Worm (Caenorhabditis elegans): ENCODE measurements around the gene Y25C1A.14.

Gene Y25C1A.14

ce11 chrII:3067447-3067846 is 29.3 kb downstream of the Y25C1A.14 start:
- TF ChIP-seq nhr-77 (tag; optimal IDR thresholded peaks at IDR 0.05) = no peak
- TF ChIP-seq skn-1 (tag; optimal IDR thresholded peaks at IDR 0.05) = no peak
- TF ChIP-seq ZK546.5 (tag; optimal IDR thresholded peaks at IDR 0.05) = no peak

- TF ChIP-seq unc-39 (tag; optimal IDR thresholded peaks at IDR 0.05) = no peak
- no peak for TF ChIP-seq ztf-11 (tag; optimal IDR thresholded peaks at IDR 0.05)
- TF ChIP-seq alr-1 (tag; optimal IDR thresholded peaks at IDR 0.05) = no peak
- no peak for TF ChIP-seq blmp-1 (tag; optimal IDR thresholded peaks at IDR 0.05; ENCODE audit: insufficient read depth)
- TF ChIP-seq fos-1 (tag; optimal IDR thresholded peaks at IDR 0.05) = no peak
- no peak for TF ChIP-seq C34F6.9 (tag; optimal IDR thresholded peaks at IDR 0.05)
- TF ChIP-seq mab-5 (tag; optimal IDR thresholded peaks at IDR 0.05) = no peak
- no peak for TF ChIP-seq nhr-77 (tag; optimal IDR thresholded peaks at IDR 0.05)
- TF ChIP-seq nhr-10 (tag; optimal IDR thresholded peaks at IDR 0.05) = no peak
- TF ChIP-seq elt-1 (tag; optimal IDR thresholded peaks at IDR 0.05) = no peak
- TF ChIP-seq skn-1 (tag; optimal IDR thresholded peaks at IDR 0.05) = no peak
- no peak for TF ChIP-seq nhr-129 (tag; optimal IDR thresholded peaks at IDR 0.05)
- TF ChIP-seq nhr-21 (tag; optimal IDR thresholded peaks at IDR 0.05) = no peak
- no peak for TF ChIP-seq sma-9 (GFP tag; optimal IDR thresholded peaks at IDR 0.05)
- TF ChIP-seq sma-9 (tag; optimal IDR thresholded peaks at IDR 0.05) = no peak
- TF ChIP-seq dmd-4 (tag; optimal IDR thresholded peaks at IDR 0.05) = no peak
These were observed 30.4 kb downstream of the Y25C1A.14 start for ce11 chrII:3066401-3066800.

ce11 chrII:3065086-3065485 is 31.7 kb downstream of the Y25C1A.14 start:
- no peak for TF ChIP-seq elt-1 (tag; optimal IDR thresholded peaks at IDR 0.05)
- TF ChIP-seq nhr-21 (tag; optimal IDR thresholded peaks at IDR 0.05) = no peak
- TF ChIP-seq ZK546.5 (tag; optimal IDR thresholded peaks at IDR 0.05) = no peak
- TF ChIP-seq alr-1 (tag; optimal IDR thresholded peaks at IDR 0.05) = no peak
- TF ChIP-seq fos-1 (tag; optimal IDR thresholded peaks at IDR 0.05) = no peak
- no peak for TF ChIP-seq unc-62 (GFP tag; optimal IDR thresholded peaks at IDR 0.05)
- TF ChIP-seq unc-55 (GFP tag; optimal IDR thresholded peaks at IDR 0.05) = no peak
- TF ChIP-seq zag-1 (tag; optimal IDR thresholded peaks at IDR 0.05) = no peak
- no peak for TF ChIP-seq ztf-4 (tag; optimal IDR thresholded peaks at IDR 0.05)
- no peak for TF ChIP-seq aly-2 (tag; optimal IDR thresholded peaks at IDR 0.05)
- no peak for TF ChIP-seq C34F6.9 (tag; optimal IDR thresholded peaks at IDR 0.05)
- no peak for TF ChIP-seq nhr-11 (tag; optimal IDR thresholded peaks at IDR 0.05)
- TF ChIP-seq ztf-1 (GFP tag; conservative IDR thresholded peaks at IDR 0.05) = no peak
- TF ChIP-seq mdl-1 (tag; optimal IDR thresholded peaks at IDR 0.05) = no peak
- TF ChIP-seq unc-39 (tag; optimal IDR thresholded peaks at IDR 0.05) = no peak

ce11 chrII:3064631-3065030 is 32.1 kb downstream of the Y25C1A.14 start:
- no peak for TF ChIP-seq lsy-2 (tag; optimal IDR thresholded peaks at IDR 0.05)
- TF ChIP-seq fos-1 (tag; optimal IDR thresholded peaks at IDR 0.05) = no peak
- no peak for TF ChIP-seq ztf-1 (GFP tag; conservative IDR thresholded peaks at IDR 0.05)

- TF ChIP-seq alr-1 (tag; optimal IDR thresholded peaks at IDR 0.05) (no peak), mdl-1 (tag; optimal IDR thresholded peaks at IDR 0.05) (no peak), sem-4 (tag; optimal IDR thresholded peaks at IDR 0.05) (no peak), crh-2 (tag; optimal IDR thresholded peaks at IDR 0.05) (no peak), nhr-129 (tag; optimal IDR thresholded peaks at IDR 0.05) (no peak), snpc-4 (tag; optimal IDR thresholded peaks at IDR 0.05) (no peak), F13H6.1 (tag; optimal IDR thresholded peaks at IDR 0.05) (no peak), nhr-21 (tag; optimal IDR thresholded peaks at IDR 0.05) (no peak), gmeb-1 (tag; optimal IDR thresholded peaks at IDR 0.05) (no peak), unc-55 (GFP tag; optimal IDR thresholded peaks at IDR 0.05) (no peak), nhr-11 (tag; optimal IDR thresholded peaks at IDR 0.05) (no peak), Y55F3AM.14 (GFP tag; optimal IDR thresholded peaks at IDR 0.05) (no peak), sma-3 (GFP tag; optimal IDR thresholded peaks at IDR 0.05) (no peak), elt-1 (tag; optimal IDR thresholded peaks at IDR 0.05) (no peak)
These were observed 32.8 kb downstream of the Y25C1A.14 start for ce11 chrII:3063984-3064383.

- TF ChIP-seq unc-55 (GFP tag; optimal IDR thresholded peaks at IDR 0.05) = no peak
- TF ChIP-seq nhr-21 (tag; optimal IDR thresholded peaks at IDR 0.05) = no peak
- no peak for TF ChIP-seq C34F6.9 (tag; optimal IDR thresholded peaks at IDR 0.05)
- TF ChIP-seq ama-1 (optimal IDR thresholded peaks at IDR 0.05) = no peak
- TF ChIP-seq lsy-2 (tag; optimal IDR thresholded peaks at IDR 0.05) = no peak
- no peak for TF ChIP-seq ztf-11 (tag; optimal IDR thresholded peaks at IDR 0.05)
- TF ChIP-seq mab-5 (tag; optimal IDR thresholded peaks at IDR 0.05) = no peak
- no peak for TF ChIP-seq egl-27 (tag; optimal IDR thresholded peaks at IDR 0.05)
- TF ChIP-seq nhr-10 (tag; optimal IDR thresholded peaks at IDR 0.05) = no peak
- no peak for TF ChIP-seq gmeb-1 (tag; optimal IDR thresholded peaks at IDR 0.05)
- no peak for TF ChIP-seq nhr-23 (tag; optimal IDR thresholded peaks at IDR 0.05)
- TF ChIP-seq lin-13 (GFP tag; optimal IDR thresholded peaks at IDR 0.05) = no peak
- no peak for TF ChIP-seq nhr-77 (tag; optimal IDR thresholded peaks at IDR 0.05)
- TF ChIP-seq dmd-4 (tag; optimal IDR thresholded peaks at IDR 0.05) = no peak
- no peak for TF ChIP-seq mbf-1 (tag; optimal IDR thresholded peaks at IDR 0.05)
These were observed 33.4 kb downstream of the Y25C1A.14 start for ce11 chrII:3063366-3063765.
